Fruit fly (Drosophila melanogaster) whole organism, embryonic: ENCODE measurements around the gene spz3.

Source experiments
- Asciz ChIP-seq: fragments of 200-800 bp; sonication (Bioruptor generic); optimal IDR thresholded peaks from 2 replicates; lab custom pipeline; 2017; ENCODE audit warnings: missing biosample characterization, mild to moderate bottlenecking, missing genetic modification characterization, missing genetic modification reagents
- C15 ChIP-seq: fragments of 200-800 bp; sonication (Bioruptor generic); IDR thresholded peaks from 3 replicates; pipeline ENCODE4 v1.3.6; 2022; ENCODE audit warnings: missing biosample characterization, missing genetic modification characterization
- CG10979 ChIP-seq: fragments of 200-800 bp; sonication (Bioruptor generic); optimal IDR thresholded peaks from 2 replicates; lab custom pipeline; 2018; ENCODE audit warnings: missing biosample characterization, mild to moderate bottlenecking, missing genetic modification characterization, moderate library complexity
- CG11093 ChIP-seq: fragments of 200-800 bp; sonication (Bioruptor generic); IDR thresholded peaks from 3 replicates; pipeline ENCODE4 v1.3.6; 2022; ENCODE audit warnings: missing biosample characterization, missing genetic modification characterization
- CG11560 ChIP-seq: fragments of 200-800 bp; sonication (Bioruptor generic); IDR thresholded peaks from 3 replicates; pipeline ENCODE4 v1.3.6; 2022; ENCODE audit warnings: missing biosample characterization, missing genetic modification characterization
- CG11696 ChIP-seq: fragments of 200-800 bp; sonication (Bioruptor generic); IDR thresholded peaks from 2 replicates; pipeline ENCODE4 v1.3.6; 2022; ENCODE audit warnings: missing biosample characterization, missing genetic modification characterization
- CG14014 ChIP-seq: fragments of 200-800 bp; sonication (Bioruptor generic); IDR thresholded peaks from 2 replicates; pipeline ENCODE4 v1.3.6; 2022; ENCODE audit warnings: missing biosample characterization, missing genetic modification characterization
- CG15011 ChIP-seq: fragments of 200-800 bp; sonication (Bioruptor generic); optimal IDR thresholded peaks from 3 replicates; lab custom pipeline; 2018; ENCODE audit warnings: missing biosample characterization, mild to moderate bottlenecking, missing genetic modification characterization
- CG15696 ChIP-seq: fragments of 200-800 bp; sonication (Bioruptor generic); optimal IDR thresholded peaks from 2 replicates; lab custom pipeline; 2019; ENCODE audit warnings: missing biosample characterization, mild to moderate bottlenecking, missing genetic modification characterization, moderate library complexity
- CG1602 ChIP-seq: fragments of 200-800 bp; sonication (Bioruptor generic); optimal IDR thresholded peaks from 3 replicates; lab custom pipeline; 2016; ENCODE audit warnings: missing biosample characterization, missing genetic modification characterization
- CG16813 ChIP-seq: fragments of 200-800 bp; sonication (Bioruptor generic); IDR thresholded peaks from 3 replicates; pipeline ENCODE4 v1.3.6; 2022; ENCODE audit warnings: missing biosample characterization, missing genetic modification characterization; ENCODE audit not compliant: partially characterized antibody
- CG17328 ChIP-seq: fragments of 200-800 bp; sonication (Bioruptor generic); IDR thresholded peaks from 2 replicates; pipeline ENCODE4 v1.3.6; 2022; ENCODE audit warnings: missing biosample characterization, missing genetic modification characterization
- CG17359 ChIP-seq: fragments of 200-800 bp; sonication (Bioruptor generic); optimal IDR thresholded peaks from 3 replicates; lab custom pipeline; 2018; ENCODE audit warnings: missing biosample characterization, mild to moderate bottlenecking, missing genetic modification characterization, moderate library complexity
- CG17568 ChIP-seq: fragments of 200-800 bp; sonication (Bioruptor generic); optimal IDR thresholded peaks from 2 replicates; lab custom pipeline; 2018; ENCODE audit warnings: missing biosample characterization, mild to moderate bottlenecking, missing genetic modification characterization, moderate library complexity
- CG2889 ChIP-seq: fragments of 200-800 bp; sonication (Bioruptor generic); IDR thresholded peaks from 3 replicates; pipeline ENCODE4 v1.3.6; 2022; ENCODE audit warnings: missing biosample characterization, missing genetic modification characterization
- CG31224 ChIP-seq: fragments of 200-800 bp; sonication (Bioruptor generic); IDR thresholded peaks from 2 replicates; pipeline ENCODE4 v1.3.6; 2022; ENCODE audit warnings: missing biosample characterization, missing genetic modification characterization
- CG32772 ChIP-seq: fragments of 200-800 bp; sonication (Bioruptor generic); IDR thresholded peaks from 2 replicates; pipeline ENCODE4 v1.3.6; 2022; ENCODE audit warnings: missing biosample characterization, missing genetic modification characterization
- CG5180 ChIP-seq: fragments of 200-800 bp; sonication (Bioruptor generic); optimal IDR thresholded peaks from 3 replicates; lab custom pipeline; 2017; ENCODE audit warnings: missing biosample characterization, missing genetic modification characterization, mild to moderate bottlenecking, moderate library complexity, missing genetic modification reagents
- CG6175 ChIP-seq: fragments of 200-800 bp; sonication (Bioruptor generic); IDR thresholded peaks from 3 replicates; pipeline ENCODE4 v1.3.6; 2022; ENCODE audit warnings: missing biosample characterization, missing genetic modification characterization
- CG7357 ChIP-seq: fragments of 200-800 bp; sonication (Bioruptor generic); IDR thresholded peaks from 3 replicates; pipeline ENCODE4 v1.3.6; 2022; ENCODE audit warnings: missing biosample characterization, missing genetic modification characterization
- CG7745 ChIP-seq: fragments of 200-800 bp; sonication (Bioruptor generic); optimal IDR thresholded peaks from 2 replicates; lab custom pipeline; 2018; ENCODE audit warnings: missing biosample characterization, mild to moderate bottlenecking, missing genetic modification characterization, moderate library complexity
- CG8924 ChIP-seq: fragments of 200-800 bp; optimal IDR thresholded peaks from 3 replicates; lab custom pipeline; 2019; ENCODE audit warnings: missing biosample characterization, mild to moderate bottlenecking, missing genetic modification characterization, moderate library complexity
- CG9437 ChIP-seq: fragments of 200-800 bp; sonication (Bioruptor generic); optimal IDR thresholded peaks from 2 replicates; lab custom pipeline; 2018; ENCODE audit warnings: missing biosample characterization, mild to moderate bottlenecking, missing genetic modification characterization
- CG9817 ChIP-seq: fragments of 200-800 bp; sonication (Bioruptor generic); optimal IDR thresholded peaks from 2 replicates; lab custom pipeline; 2018; ENCODE audit warnings: missing biosample characterization, mild to moderate bottlenecking, missing genetic modification characterization, moderate library complexity
- Camta ChIP-seq: fragments of 200-800 bp; sonication (Bioruptor generic); optimal IDR thresholded peaks from 2 replicates; lab custom pipeline; 2016; ENCODE audit warnings: missing biosample characterization, missing genetic modification characterization
- Dll ChIP-seq: fragments of 200-800 bp; sonication (Bioruptor generic); IDR thresholded peaks from 4 replicates; pipeline ENCODE4 v1.3.6; 2022; ENCODE audit warnings: missing biosample characterization, missing genetic modification characterization; ENCODE audit not compliant: partially characterized antibody
- Doc2 ChIP-seq: fragments of 200-800 bp; sonication (Bioruptor generic); IDR thresholded peaks from 2 replicates; pipeline ENCODE4 v1.3.6; 2022; ENCODE audit warnings: missing biosample characterization, missing genetic modification characterization
- Elba2 ChIP-seq: fragments of 200-800 bp; sonication (Bioruptor generic); optimal IDR thresholded peaks from 3 replicates; lab custom pipeline; 2016; ENCODE audit warnings: missing biosample characterization, missing genetic modification characterization
- Ets65A ChIP-seq: fragments of 200-800 bp; sonication (Bioruptor generic); peaks from one replicate; lab custom pipeline; 2016; ENCODE audit warnings: missing biosample characterization, missing genetic modification characterization
- Nf-YA ChIP-seq: fragments of 200-800 bp; sonication (Bioruptor generic); IDR thresholded peaks from 2 replicates; pipeline ENCODE4 v1.3.6; 2022; ENCODE audit warnings: missing biosample characterization, missing genetic modification characterization
- bbx ChIP-seq: fragments of 200-800 bp; sonication (Bioruptor generic); IDR thresholded peaks from 2 replicates; pipeline ENCODE4 v1.3.6; 2022; ENCODE audit warnings: missing biosample characterization, missing genetic modification characterization; ENCODE audit not compliant: partially characterized antibody
- bcd ChIP-seq: fragments of 200-800 bp; sonication (Bioruptor generic); optimal IDR thresholded peaks from 2 replicates; lab custom pipeline; 2017; ENCODE audit warnings: missing biosample characterization, mild to moderate bottlenecking, missing genetic modification characterization
- crol ChIP-seq: fragments of 200-800 bp; sonication (Bioruptor generic); IDR thresholded peaks from 2 replicates; pipeline ENCODE4 v1.3.6; 2022; ENCODE audit warnings: missing biosample characterization, missing genetic modification characterization
- da ChIP-seq: fragments of 200-800 bp; sonication (Bioruptor generic); optimal IDR thresholded peaks from 2 replicates; lab custom pipeline; 2016; ENCODE audit warnings: missing biosample characterization, missing genetic modification characterization
- fd96Cb ChIP-seq: fragments of 200-800 bp; sonication (Bioruptor generic); optimal IDR thresholded peaks from 2 replicates; lab custom pipeline; 2018; ENCODE audit warnings: missing biosample characterization, mild to moderate bottlenecking, missing genetic modification characterization, moderate library complexity
- gcm2 ChIP-seq: fragments of 200-800 bp; sonication (Bioruptor generic); optimal IDR thresholded peaks from 2 replicates; lab custom pipeline; 2016; ENCODE audit warnings: missing biosample characterization, missing genetic modification characterization
- gt ChIP-seq: fragments of 200-800 bp; sonication (Bioruptor generic); IDR thresholded peaks from 2 replicates; pipeline ENCODE4 v1.3.6; 2022; ENCODE audit warnings: missing biosample characterization, missing genetic modification characterization
- jumu ChIP-seq: fragments of 200-800 bp; sonication (Bioruptor generic); optimal IDR thresholded peaks from 3 replicates; lab custom pipeline; 2016; ENCODE audit warnings: missing biosample characterization, missing genetic modification characterization
- klu ChIP-seq: fragments of 200-800 bp; sonication (Bioruptor generic); IDR thresholded peaks from 2 replicates; pipeline ENCODE4 v1.3.6; 2022; ENCODE audit warnings: missing biosample characterization, missing genetic modification characterization
- nmo ChIP-seq: fragments of 200-800 bp; sonication (Bioruptor generic); optimal IDR thresholded peaks from 2 replicates; lab custom pipeline; 2018; ENCODE audit warnings: missing biosample characterization, mild to moderate bottlenecking, missing genetic modification characterization, moderate library complexity
- pb ChIP-seq: fragments of 200-800 bp; sonication (Bioruptor generic); optimal IDR thresholded peaks from 3 replicates; lab custom pipeline; 2016; ENCODE audit warnings: missing biosample characterization, missing genetic modification characterization
- ranshi ChIP-seq: fragments of 200-800 bp; sonication (Bioruptor generic); IDR thresholded peaks from 2 replicates; pipeline ENCODE4 v1.3.6; 2022; ENCODE audit warnings: missing biosample characterization, missing genetic modification characterization
- repo ChIP-seq: fragments of 200-800 bp; sonication (Bioruptor generic); optimal IDR thresholded peaks from 2 replicates; lab custom pipeline; 2016; ENCODE audit warnings: missing biosample characterization, missing genetic modification characterization
- rib ChIP-seq: fragments of 200-800 bp; sonication (Bioruptor generic); IDR thresholded peaks from 2 replicates; pipeline ENCODE4 v1.3.6; 2022; ENCODE audit warnings: missing biosample characterization, missing genetic modification characterization
- salm ChIP-seq: fragments of 200-800 bp; sonication (Bioruptor generic); optimal IDR thresholded peaks from 2 replicates; lab custom pipeline; 2018; ENCODE audit warnings: missing biosample characterization, mild to moderate bottlenecking, missing genetic modification characterization
- sima ChIP-seq: fragments of 200-800 bp; sonication (Bioruptor generic); optimal IDR thresholded peaks from 2 replicates; lab custom pipeline; 2016; ENCODE audit warnings: missing biosample characterization, missing genetic modification characterization
- so ChIP-seq: fragments of 200-800 bp; sonication (Bioruptor generic); IDR thresholded peaks from 3 replicates; pipeline ENCODE4 v1.3.6; 2022; ENCODE audit warnings: missing biosample characterization, missing genetic modification characterization
- trh ChIP-seq: fragments of 200-800 bp; sonication (Bioruptor generic); optimal IDR thresholded peaks from 2 replicates; lab custom pipeline; 2016; ENCODE audit warnings: missing biosample characterization, missing genetic modification characterization
- usp ChIP-seq: fragments of >200 bp; optimal IDR thresholded peaks from 2 replicates; lab custom pipeline; 2017; ENCODE audit warnings: missing biosample characterization, missing genetic modification characterization
- wek ChIP-seq: fragments of 200-800 bp; sonication (Bioruptor generic); optimal IDR thresholded peaks from 3 replicates; lab custom pipeline; 2018; ENCODE audit warnings: missing biosample characterization, mild to moderate bottlenecking, missing genetic modification characterization, moderate library complexity
- zfh1 ChIP-seq: fragments of 200-800 bp; sonication (Bioruptor generic); IDR thresholded peaks from 3 replicates; pipeline ENCODE4 v1.3.6; 2022; ENCODE audit warnings: missing biosample characterization, missing genetic modification characterization

spz3 gene

dm6 chr2L:7916368-7916767 lies 37.0 kb upstream of the spz3 start (continued):
- peak; percentile 61; the same call in 1 of the 3 replicates for TF ChIP-seq so
- no peak for TF ChIP-seq sima
- TF ChIP-seq CG15696 (tag; lab: Kevin White, UChicago) = no peak
- TF ChIP-seq repo = peak; percentile 13
- 0 out of 2 replicates have a peak, but pooled peaks have one; percentile 11 for TF ChIP-seq Doc2
- peak; percentile 57; the same call in 2 of the 3 replicates for TF ChIP-seq CG11560 (tag; lab: Robert Waterston, UW)
- TF ChIP-seq pb = no peak
- TF ChIP-seq rib (GFP tag; lab: Robert Waterston, UW) = no peak
- peak; percentile 79; the same call in 2 of the 3 replicates for TF ChIP-seq CG2889 (GFP tag; lab: Robert Waterston, UW)
- TF ChIP-seq CG9817 (tag; lab: Kevin White, UChicago) = peak; percentile 81
- TF ChIP-seq jumu (GFP tag; lab: Kevin White, UChicago) = peak; percentile 54
- TF ChIP-seq CG8924 = peak; percentile 63
- TF ChIP-seq CG6175 (GFP tag; lab: Robert Waterston, UW) = 0 out of 3 replicates have a peak, but pooled peaks have one; percentile 12
- TF ChIP-seq CG16813 = no peak
- peak; percentile 0 for TF ChIP-seq nmo (GFP tag; lab: Kevin White, UChicago)
- no peak for TF ChIP-seq gt
- TF ChIP-seq CG11093 = peak; percentile 46; the same call in 1 of the 3 replicates
- TF ChIP-seq salm (tag; lab: Kevin White, UChicago) = peak; percentile 45
- TF ChIP-seq klu (GFP tag; lab: Robert Waterston, UW) = peak; percentile 41
- peak; percentile 39 for TF ChIP-seq CG17359
- peak; percentile 52 for TF ChIP-seq CG1602 (GFP tag; lab: Kevin White, UChicago)
- no peak for TF ChIP-seq trh
- TF ChIP-seq CG10979 (tag; lab: Kevin White, UChicago) = peak; percentile 48
- TF ChIP-seq CG5180 (GFP tag; lab: Kevin White, UChicago) = no peak
- TF ChIP-seq Camta (GFP tag; lab: Kevin White, UChicago) = peak; percentile 34
- TF ChIP-seq CG17328 (GFP tag; lab: Robert Waterston, UW) = peak; percentile 80
- TF ChIP-seq CG15011 (GFP tag; lab: Kevin White, UChicago) = no peak
- peak; percentile 7 for TF ChIP-seq bcd (GFP tag; lab: Kevin White, UChicago)
- peak; percentile 63 for TF ChIP-seq fd96Cb (tag; lab: Kevin White, UChicago)
- TF ChIP-seq usp = no peak
- TF ChIP-seq CG31224 (GFP tag; lab: Robert Waterston, UW) = peak; percentile 52; the same call in 1 of the 2 replicates
- peak; percentile 34 for TF ChIP-seq CG17568 (GFP tag; lab: Kevin White, UChicago)
- TF ChIP-seq CG9437 = peak; percentile 29
- TF ChIP-seq Dll (GFP tag; lab: Robert Waterston, UW) = no peak
- peak; percentile 28 for TF ChIP-seq wek (GFP tag; lab: Kevin White, UChicago)
- peak; percentile 21; the same call in 1 of the 2 replicates for TF ChIP-seq CG32772
- TF ChIP-seq Nf-YA (GFP tag; lab: Robert Waterston, UW) = peak; percentile 49; the same call in 1 of the 2 replicates
- TF ChIP-seq bbx (GFP tag; lab: Robert Waterston, UW) = no peak
- peak; percentile 82 for TF ChIP-seq CG14014 (GFP tag; lab: Robert Waterston, UW)
- TF ChIP-seq C15 (GFP tag; lab: Robert Waterston, UW) = peak; percentile 61; the same call in 1 of the 3 replicates
- TF ChIP-seq crol (GFP tag; lab: Robert Waterston, UW) = peak; percentile 66
- TF ChIP-seq CG7745 (tag; lab: Kevin White, UChicago) = no peak
- no peak for TF ChIP-seq gcm2 (GFP tag; lab: Kevin White, UChicago)
- peak; percentile 46; the same call in 1 of the 3 replicates for TF ChIP-seq CG7357 (GFP tag; lab: Robert Waterston, UW)
- no peak for TF ChIP-seq da (GFP tag; lab: Kevin White, UChicago)
- peak; percentile 36 for TF ChIP-seq Ets65A (GFP tag; lab: Kevin White, UChicago)
- peak; percentile 68 for TF ChIP-seq ranshi (GFP tag; lab: Robert Waterston, UW)
- TF ChIP-seq Asciz (GFP tag; lab: Kevin White, UChicago) = no peak
- peak; percentile 36; the same call in 1 of the 2 replicates for TF ChIP-seq CG11696 (GFP tag; lab: Robert Waterston, UW)
- TF ChIP-seq Elba2 (GFP tag; lab: Kevin White, UChicago) = no peak
- peak; percentile 79 for TF ChIP-seq zfh1
